Fruit fly (Drosophila melanogaster): ENCODE measurements around the gene Lrp4.

DNA sequence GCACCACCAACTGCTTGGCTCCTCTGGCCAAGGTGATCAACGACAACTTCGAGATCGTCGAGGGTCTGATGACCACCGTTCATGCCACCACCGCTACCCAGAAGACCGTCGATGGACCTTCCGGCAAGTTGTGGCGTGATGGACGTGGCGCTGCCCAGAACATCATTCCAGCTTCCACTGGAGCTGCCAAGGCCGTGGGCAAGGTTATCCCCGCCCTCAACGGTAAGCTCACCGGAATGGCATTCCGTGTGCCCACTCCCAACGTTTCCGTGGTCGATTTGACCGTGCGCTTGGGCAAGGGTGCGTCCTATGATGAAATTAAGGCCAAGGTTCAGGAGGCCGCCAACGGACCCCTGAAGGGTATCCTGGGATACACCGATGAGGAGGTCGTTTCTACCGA lies 41.9 kb upstream of the Lrp4 start:
- no peak for TF ChIP-seq kay (GFP tag; ENCODE audit: borderline replicate concordance)
- no peak for TF ChIP-seq CG11617 (GFP tag; optimal IDR thresholded peaks at IDR 0.05)
- TF ChIP-seq CG7101 (tag; optimal IDR thresholded peaks at IDR 0.05), result no peak
- TF ChIP-seq CG33017 (tag; optimal IDR thresholded peaks at IDR 0.05), result no peak
- no peak for TF ChIP-seq cnc (optimal IDR thresholded peaks at IDR 0.05)
- TF ChIP-seq Clk (GFP tag; optimal IDR thresholded peaks at IDR 0.05), result no peak
- TF ChIP-seq CG7045 (GFP tag; optimal IDR thresholded peaks at IDR 0.05), result no peak
- TF ChIP-seq bab1 (GFP tag; optimal IDR thresholded peaks at IDR 0.05), result no peak
- TF ChIP-seq ovo (GFP tag; optimal IDR thresholded peaks at IDR 0.05), result no peak
- TF ChIP-seq Crg-1 (GFP tag; optimal IDR thresholded peaks at IDR 0.05), result no peak
- TF ChIP-seq Hr96 (GFP tag; optimal IDR thresholded peaks at IDR 0.05), result no peak
- TF ChIP-seq tj (GFP tag; optimal IDR thresholded peaks at IDR 0.05), result no peak
- TF ChIP-seq CG5204 (GFP tag; optimal IDR thresholded peaks at IDR 0.05), result no peak
